Worm (Caenorhabditis elegans) whole organism, early embryonic: ENCODE results near the gene F40G9.5.

ENCODE experiments used
- aly-1 ChIP-seq: sonication (generic microtip); optimal IDR thresholded peaks from 2 replicates; lab custom pipeline; 2016; ENCODE audit warnings: missing genetic modification characterization, missing compliant biosample characterization
- ama-1 ChIP-seq: fragments of 150-350 bp; optimal IDR thresholded peaks from 2 replicates; lab custom pipeline; 2014
- ceh-13 ChIP-seq: fragments of 200-800 bp; sonication (Bioruptor generic); optimal IDR thresholded peaks from 2 replicates; lab custom pipeline; 2018; ENCODE audit warnings: mild to moderate bottlenecking, missing genetic modification characterization, missing compliant biosample characterization
- hnd-1 ChIP-seq: sonication (generic microtip); optimal IDR thresholded peaks from 2 replicates; lab custom pipeline; 2016; ENCODE audit warnings: missing genetic modification characterization, missing compliant biosample characterization
- pes-1 ChIP-seq: fragments of 200-800 bp; sonication (Bioruptor generic); IDR thresholded peaks from 2 replicates; pipeline ENCODE4 v1.3.6; 2022; ENCODE audit warnings: missing genetic modification reagents, missing genetic modification characterization, missing compliant biosample characterization
- sea-1 ChIP-seq: fragments of 200-800 bp; sonication (Bioruptor generic); conservative IDR thresholded peaks from 2 replicates; pipeline ENCODE4 v1.3.6; 2022; ENCODE audit warnings: missing genetic modification characterization, missing compliant biosample characterization
- tra-4 ChIP-seq: sonication (generic microtip); optimal IDR thresholded peaks from 2 replicates; lab custom pipeline; 2017; ENCODE audit warnings: missing genetic modification characterization, missing compliant biosample characterization

DNA sequence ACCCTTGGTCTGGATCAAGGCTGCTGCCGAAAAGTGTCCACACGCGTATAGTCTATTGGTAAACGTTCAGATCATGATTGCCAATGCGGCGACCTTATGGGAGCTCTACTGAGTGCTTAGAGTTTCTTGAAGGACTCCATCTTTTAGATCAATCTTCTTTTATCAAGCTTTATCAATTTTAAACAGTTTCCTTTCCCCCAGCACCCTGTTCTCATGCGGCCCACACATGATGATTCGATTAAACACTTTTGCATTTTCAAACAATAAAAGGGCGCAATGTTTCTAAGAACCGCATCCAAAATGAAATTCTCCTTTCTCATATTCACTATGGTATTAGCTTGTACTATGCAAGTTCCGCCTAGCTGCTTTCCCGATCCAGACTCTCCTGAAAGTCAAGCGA, 15.7 kb upstream of the F40G9.5 start, which contains the start of gene F40G9.7:
- TF ChIP-seq tra-4 (no peak), ama-1 (no peak), ceh-13 (GFP tag; lab: Kevin White, UChicago) (no peak), hnd-1 (no peak), aly-1 (tag; lab: Kevin White, UChicago) (no peak), pes-1 (GFP tag; lab: Robert Waterston, UW) (no peak), sea-1 (no peak)
